Worm (Caenorhabditis elegans): ENCODE measurements around the gene mrpl-51.

The mrpl-51 gene

DNA sequence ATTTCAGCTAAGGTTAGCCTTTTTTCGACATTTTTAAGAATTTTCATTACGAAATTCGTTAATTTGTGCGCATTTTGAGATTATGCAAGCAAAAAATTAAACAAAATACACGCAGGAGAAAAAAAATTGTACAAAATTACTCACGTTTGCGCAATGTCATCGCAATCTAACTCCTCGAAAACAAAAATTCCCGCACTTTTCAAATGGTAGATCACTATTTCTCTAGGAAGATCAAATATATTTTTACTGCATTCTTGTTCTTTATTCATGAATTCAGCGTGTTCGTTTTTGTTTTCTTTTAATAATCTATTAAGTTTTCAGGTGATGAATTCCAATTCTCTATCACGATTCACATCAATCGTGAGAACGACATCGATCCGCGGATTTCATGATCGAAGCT lies at the start of gene mrpl-51, which contains the start of gene T12G3.6:
TSS of gene mrpl-51 (plus strand) at position 322 of the 400 bp plus-strand sequence.
TSS of gene T12G3.6 (minus strand) at position 269 of the 400 bp plus-strand sequence.
- TF ChIP-seq hif-1 (tag; optimal IDR thresholded peaks at IDR 0.05): no peak
- TF ChIP-seq aha-1 (tag): peak; percentile 38
- peak in 1 of 2 experiments; percentile 63 for TF ChIP-seq unc-62 (GFP tag; optimal IDR thresholded peaks at IDR 0.05 in 1 of 2)
- TF ChIP-seq unc-62 (tag; optimal IDR thresholded peaks at IDR 0.05): no peak
- TF ChIP-seq lin-13 (GFP tag; optimal IDR thresholded peaks at IDR 0.05): no peak
- no peak for TF ChIP-seq saeg-2 (GFP tag; IDR thresholded peaks at IDR 0.05)

DNA sequence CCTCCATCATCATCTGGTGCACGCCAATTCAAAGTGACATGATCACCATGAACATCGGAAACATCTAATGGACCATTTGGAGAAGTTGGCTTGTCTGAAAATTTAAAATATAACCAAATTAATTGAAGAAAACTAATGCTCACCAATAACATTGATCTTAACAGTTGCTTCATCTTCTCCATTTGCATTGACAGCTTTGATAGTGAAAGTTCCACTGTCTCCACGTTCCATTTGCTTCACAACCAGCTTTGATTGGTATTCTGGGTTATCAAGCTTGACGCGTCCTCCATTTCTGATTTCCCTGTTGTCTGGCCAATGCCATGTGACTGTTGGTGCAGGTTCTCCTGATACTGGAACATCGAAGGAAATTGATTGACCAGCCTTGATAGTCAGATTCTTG lies 44.7 kb upstream of the mrpl-51 start:
- TF ChIP-seq unc-62 (GFP tag; optimal IDR thresholded peaks at IDR 0.05 in 1 of 2) (peak in 1 of 2 experiments; percentile 84), unc-62 (tag; optimal IDR thresholded peaks at IDR 0.05) (no peak), php-3 (GFP tag; IDR thresholded peaks at IDR 0.05) (0 out of 2 replicates have a peak, but pooled peaks have one; percentile 14), cey-2 (tag; optimal IDR thresholded peaks at IDR 0.05; ENCODE audit: borderline replicate concordance, insufficient read depth) (no peak), aha-1 (tag) (peak; percentile 68)

DNA sequence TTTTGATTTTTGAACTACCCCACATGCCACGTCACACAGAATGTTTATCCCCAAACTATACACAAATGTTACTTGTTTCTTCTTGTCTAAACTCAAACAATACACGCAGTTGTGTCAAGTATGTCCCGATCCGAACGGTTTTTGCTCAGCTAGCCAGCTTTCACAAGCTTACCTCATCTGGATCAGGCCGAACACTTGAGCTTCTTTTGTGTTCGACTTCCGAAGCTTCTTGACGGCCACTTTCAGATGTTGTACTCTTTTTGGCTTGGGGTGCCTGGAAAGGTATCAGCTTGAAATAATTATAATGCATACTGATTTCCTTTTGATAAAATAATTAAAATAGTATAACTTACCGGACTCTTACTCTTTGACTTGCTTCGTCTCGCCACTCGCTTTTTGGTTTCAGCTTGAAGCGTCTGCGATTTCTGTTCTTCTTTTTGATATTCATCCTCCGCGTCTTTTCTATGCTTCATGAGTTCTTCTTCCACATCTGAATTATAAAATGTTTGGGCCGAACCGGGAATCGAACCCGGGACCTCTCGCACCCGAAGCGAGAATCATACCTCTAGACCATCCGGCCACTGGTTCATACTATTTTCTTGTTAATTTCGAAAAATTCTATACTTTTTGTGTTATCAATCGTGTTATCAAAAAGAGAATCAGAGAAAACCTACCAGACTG lies 25.9 kb upstream of the mrpl-51 start:
- TF ChIP-seq pha-4 (GFP tag; IDR thresholded peaks at IDR 0.05): peak; percentile 32; the same call in 1 of the 2 replicates
- no peak for TF ChIP-seq pha-4 (tag; optimal IDR thresholded peaks at IDR 0.05)
- no peak for TF ChIP-seq aha-1 (tag)
- TF ChIP-seq dmd-6 (GFP tag; IDR thresholded peaks at IDR 0.05): peak; percentile 32; the same call in 1 of the 2 replicates
- no peak for TF ChIP-seq F44E2.7 (GFP tag; IDR thresholded peaks at IDR 0.05)
- TF ChIP-seq snpc-1.2 (GFP tag; IDR thresholded peaks at IDR 0.05): peak; percentile 66; the same call in 1 of the 2 replicates
- TF ChIP-seq madf-9 (GFP tag; conservative IDR thresholded peaks at IDR 0.05): no peak
- TF ChIP-seq zfp-2 (tag; optimal IDR thresholded peaks at IDR 0.05): no peak
- TF ChIP-seq F49E8.2 (tag; optimal IDR thresholded peaks at IDR 0.05; ENCODE audit: borderline replicate concordance): peak; percentile 11
- no peak for TF ChIP-seq lin-39 (tag; optimal IDR thresholded peaks at IDR 0.05)
- no peak for TF ChIP-seq T26A8.4 (GFP tag; IDR thresholded peaks at IDR 0.05)
- TF ChIP-seq mes-2 (tag; optimal IDR thresholded peaks at IDR 0.05; ENCODE audit: poor library complexity, severe bottlenecking): no peak
- no peak; the same call in 1 of the 2 replicates for TF ChIP-seq lin-38 (GFP tag; IDR thresholded peaks at IDR 0.05)
- TF ChIP-seq ztf-7 (tag; optimal IDR thresholded peaks at IDR 0.05): no peak
- TF ChIP-seq vab-7 (GFP tag; IDR thresholded peaks at IDR 0.05): no peak
- TF ChIP-seq nhr-11 (tag; optimal IDR thresholded peaks at IDR 0.05): no peak
- no peak for TF ChIP-seq sdz-12 (GFP tag; optimal IDR thresholded peaks at IDR 0.05)
- 0 out of 2 replicates have a peak, but pooled peaks have one; percentile 29 for TF ChIP-seq arid-1 (GFP tag; conservative IDR thresholded peaks at IDR 0.05)
- TF ChIP-seq dmd-8 (GFP tag; IDR thresholded peaks at IDR 0.05): 0 out of 2 replicates have a peak, but pooled peaks have one; percentile 13
- TF ChIP-seq dpl-1 (GFP tag; optimal IDR thresholded peaks at IDR 0.05): no peak
- TF ChIP-seq ceh-44 (GFP tag; IDR thresholded peaks at IDR 0.05): 0 out of 2 replicates have a peak, but pooled peaks have one; percentile 34
- TF ChIP-seq F37D6.2 (tag; optimal IDR thresholded peaks at IDR 0.05): no peak
- TF ChIP-seq nhr-48 (tag; optimal IDR thresholded peaks at IDR 0.05): peak; percentile 39
- TF ChIP-seq nhr-237 (tag; optimal IDR thresholded peaks at IDR 0.05): no peak
- TF ChIP-seq hlh-30 (tag; optimal IDR thresholded peaks at IDR 0.05; ENCODE audit: insufficient read depth): peak; percentile 54
- TF ChIP-seq D1046.2 (GFP tag; IDR thresholded peaks at IDR 0.05): no peak
- peak in 1 of 2 experiments; percentile 90 for TF ChIP-seq unc-62 (GFP tag; optimal IDR thresholded peaks at IDR 0.05 in 1 of 2)
- no peak for TF ChIP-seq unc-62 (tag; optimal IDR thresholded peaks at IDR 0.05)
- no peak for TF ChIP-seq nhr-42 (GFP tag; IDR thresholded peaks at IDR 0.05)
- TF ChIP-seq duxl-1 (tag; optimal IDR thresholded peaks at IDR 0.05; ENCODE audit: poor library complexity): peak; percentile 34
- no peak for TF ChIP-seq Y105C5A.15 (GFP tag; IDR thresholded peaks at IDR 0.05)

All from whole organism, L4 larva.